Worm (Caenorhabditis elegans) whole organism, L2 larva: ENCODE data around the gene gadr-2.

Experiments
- F13H6.1 ChIP-seq: sonication (generic microtip); optimal IDR thresholded peaks from 2 replicates; lab custom pipeline; 2016; ENCODE audit warnings: missing genetic modification characterization, missing compliant biosample characterization
- aly-2 ChIP-seq: fragments of 150-350 bp; optimal IDR thresholded peaks from 2 replicates; lab custom pipeline; 2014; ENCODE audit warnings: missing biosample characterization, missing genetic modification characterization
- blmp-1 ChIP-seq: sonication (generic microtip); optimal IDR thresholded peaks from 2 replicates; lab custom pipeline; 2017; ENCODE audit warnings: missing genetic modification characterization, mild to moderate bottlenecking, missing compliant biosample characterization, antibody characterized with exemption, moderate library complexity; ENCODE audit not compliant: insufficient read depth
- egl-27 ChIP-seq: sonication (generic microtip); optimal IDR thresholded peaks from 3 replicates; lab custom pipeline; 2017; ENCODE audit warnings: missing biosample characterization, missing genetic modification reagents, missing genetic modification characterization
- elt-1 ChIP-seq: fragments of 150-350 bp; optimal IDR thresholded peaks from 2 replicates; lab custom pipeline; 2014; ENCODE audit warnings: missing biosample characterization, missing genetic modification characterization
- elt-3 ChIP-seq: sonication (generic microtip); optimal IDR thresholded peaks from 2 replicates; lab custom pipeline; 2017; ENCODE audit warnings: missing biosample characterization, missing genetic modification characterization
- fos-1 ChIP-seq: fragments of 150-350 bp; optimal IDR thresholded peaks from 2 replicates; lab custom pipeline; 2014; ENCODE audit warnings: missing biosample characterization, missing genetic modification characterization
- lin-13 ChIP-seq: fragments of 150-350 bp; optimal IDR thresholded peaks from 2 replicates; lab custom pipeline; 2014; ENCODE audit warnings: missing biosample characterization, missing genetic modification reagents, missing genetic modification characterization
- peb-1 ChIP-seq: fragments of 150-350 bp; optimal IDR thresholded peaks from 2 replicates; lab custom pipeline; 2014; ENCODE audit warnings: missing biosample characterization, missing genetic modification characterization
- snpc-4 ChIP-seq: fragments of 150-350 bp; optimal IDR thresholded peaks from 2 replicates; lab custom pipeline; 2014; ENCODE audit warnings: missing biosample characterization, missing genetic modification characterization
- unc-39 ChIP-seq: fragments of 150-350 bp; optimal IDR thresholded peaks from 2 replicates; lab custom pipeline; 2014; ENCODE audit warnings: missing biosample characterization, missing genetic modification characterization
- unc-62 ChIP-seq: fragments of 150-350 bp; optimal IDR thresholded peaks from 2 replicates; lab custom pipeline; 2014; ENCODE audit warnings: missing biosample characterization, missing genetic modification reagents, missing genetic modification characterization
- ztf-4 ChIP-seq: fragments of 150-350 bp; optimal IDR thresholded peaks from 2 replicates; lab custom pipeline; 2014; ENCODE audit warnings: missing biosample characterization, missing genetic modification characterization

DNA sequence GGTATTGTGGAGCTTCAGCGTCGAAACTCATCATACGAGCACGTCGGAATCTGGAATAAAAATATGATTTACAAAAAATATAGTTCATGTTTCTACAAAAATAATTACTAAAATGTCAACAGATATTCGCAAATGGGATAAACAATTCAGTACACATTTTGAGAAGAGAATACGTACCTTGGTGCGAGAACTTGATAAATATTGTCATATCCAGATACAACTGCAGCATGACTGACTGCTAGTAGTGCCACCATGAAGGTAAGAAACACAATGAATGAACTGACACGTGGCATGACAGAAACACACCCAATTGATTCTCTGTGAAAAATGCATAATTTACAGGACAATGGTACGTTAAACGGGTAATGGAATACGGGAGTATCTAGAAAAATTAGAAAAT is 33.7 kb upstream of the gadr-2 start, which contains the start of gene nlp-35:
- no peak for TF ChIP-seq elt-1 (tag; lab: Kevin White, UChicago)
- TF ChIP-seq egl-27 (tag; lab: Kevin White, UChicago): no peak
- TF ChIP-seq ztf-4 (tag; lab: Kevin White, UChicago): no peak
- no peak for TF ChIP-seq unc-39 (tag; lab: Kevin White, UChicago)
- TF ChIP-seq unc-62: no peak
- TF ChIP-seq lin-13 (GFP tag; lab: Kevin White, UChicago): no peak
- TF ChIP-seq peb-1 (tag; lab: Kevin White, UChicago): no peak
- TF ChIP-seq F13H6.1 (tag; lab: Kevin White, UChicago): no peak
- TF ChIP-seq snpc-4 (tag; lab: Kevin White, UChicago): no peak
- TF ChIP-seq elt-3: no peak
- TF ChIP-seq fos-1: no peak
- TF ChIP-seq aly-2: no peak
- no peak for TF ChIP-seq blmp-1 (tag; lab: Kevin White, UChicago)
